Worm (Caenorhabditis elegans) whole organism, L3 larva: ENCODE results near the gene T27A8.7.

Experiments
- aly-2 ChIP-seq: fragments of 150-350 bp; optimal IDR thresholded peaks from 2 replicates; lab custom pipeline; 2014; ENCODE audit warnings: missing biosample characterization, missing genetic modification characterization
- ceh-16 ChIP-seq: sonication (generic microtip); optimal IDR thresholded peaks from 2 replicates; lab custom pipeline; 2017; ENCODE audit warnings: missing biosample characterization, missing genetic modification characterization
- ceh-28 ChIP-seq: fragments of 150-350 bp; optimal IDR thresholded peaks from 2 replicates; lab custom pipeline; 2014; ENCODE audit warnings: missing biosample characterization, missing genetic modification reagents, missing genetic modification characterization
- daf-12 ChIP-seq: fragments of 150-350 bp; optimal IDR thresholded peaks from 2 replicates; lab custom pipeline; 2014; ENCODE audit warnings: missing biosample characterization, missing genetic modification reagents, missing genetic modification characterization
- egl-27 ChIP-seq: sonication (generic microtip); optimal IDR thresholded peaks from 4 replicates; lab custom pipeline; 2017; ENCODE audit warnings: missing biosample characterization, missing genetic modification reagents, missing genetic modification characterization
- egl-5 ChIP-seq: fragments of 150-350 bp; optimal IDR thresholded peaks from 2 replicates; lab custom pipeline; 2017; ENCODE audit warnings: missing biosample characterization, missing genetic modification reagents, missing genetic modification characterization, inconsistent platforms
- elt-1 ChIP-seq: fragments of 150-350 bp; optimal IDR thresholded peaks from 2 replicates; lab custom pipeline; 2014; ENCODE audit warnings: missing biosample characterization, missing genetic modification characterization
- elt-2 ChIP-seq: sonication (generic microtip); optimal IDR thresholded peaks from 2 replicates; lab custom pipeline; 2016; ENCODE audit warnings: missing genetic modification reagents, mild to moderate bottlenecking, missing genetic modification characterization, missing compliant biosample characterization
- eor-1 ChIP-seq, 2 experiments: fragments of 150-350 bp; optimal IDR thresholded peaks; 2 replicates each; lab custom pipeline; 2014 to 2018; ENCODE audit warnings: missing biosample characterization in 2 of 2, missing genetic modification characterization in 2 of 2
- fkh-10 ChIP-seq: sonication (generic microtip); optimal IDR thresholded peaks from 2 replicates; lab custom pipeline; 2017; ENCODE audit warnings: missing biosample characterization, missing genetic modification reagents, missing genetic modification characterization
- fkh-2 ChIP-seq: fragments of 150-350 bp; optimal IDR thresholded peaks from 2 replicates; lab custom pipeline; 2014; ENCODE audit warnings: missing biosample characterization, missing genetic modification reagents, missing genetic modification characterization
- hmg-11 ChIP-seq: sonication (generic microtip); optimal IDR thresholded peaks from 2 replicates; lab custom pipeline; 2016; ENCODE audit warnings: missing genetic modification characterization, missing compliant biosample characterization
- lin-39 ChIP-seq: fragments of 150-350 bp; optimal IDR thresholded peaks from 2 replicates; lab custom pipeline; 2018; ENCODE audit warnings: missing biosample characterization, missing genetic modification reagents, missing genetic modification characterization
- mml-1 ChIP-seq: fragments of 150-350 bp; sonication (generic microtip); optimal IDR thresholded peaks from 3 replicates; lab custom pipeline; 2014; ENCODE audit warnings: missing biosample characterization, missing genetic modification characterization
- nfya-1 ChIP-seq: sonication (generic microtip); optimal IDR thresholded peaks from 2 replicates; lab custom pipeline; 2017; ENCODE audit warnings: missing genetic modification characterization, mild to moderate bottlenecking, missing compliant biosample characterization, antibody characterized with exemption, moderate library complexity; ENCODE audit not compliant: insufficient read depth
- nhr-11 ChIP-seq: fragments of 150-350 bp; optimal IDR thresholded peaks from 2 replicates; lab custom pipeline; 2014; ENCODE audit warnings: missing biosample characterization, missing genetic modification characterization
- nhr-23 ChIP-seq: fragments of 150-350 bp; optimal IDR thresholded peaks from 2 replicates; lab custom pipeline; 2014; ENCODE audit warnings: missing biosample characterization, missing genetic modification reagents, missing genetic modification characterization
- nhr-237 ChIP-seq: fragments of 150-350 bp; optimal IDR thresholded peaks from 2 replicates; lab custom pipeline; 2014; ENCODE audit warnings: missing biosample characterization, missing genetic modification characterization
- nhr-43 ChIP-seq: sonication (generic microtip); optimal IDR thresholded peaks from 2 replicates; lab custom pipeline; 2016; ENCODE audit warnings: mild to moderate bottlenecking, missing genetic modification characterization, missing compliant biosample characterization; ENCODE audit not compliant: poor library complexity, severe bottlenecking
- nhr-76 ChIP-seq: fragments of 150-350 bp; sonication (generic microtip); optimal IDR thresholded peaks from 5 replicates; lab custom pipeline; 2014; ENCODE audit warnings: missing biosample characterization, missing genetic modification characterization
- nhr-77 ChIP-seq: fragments of 150-350 bp; optimal IDR thresholded peaks from 2 replicates; lab custom pipeline; 2014; ENCODE audit warnings: missing biosample characterization, missing genetic modification characterization
- pha-4 ChIP-seq: fragments of 150-350 bp; optimal IDR thresholded peaks from 2 replicates; lab custom pipeline; 2014; ENCODE audit warnings: missing biosample characterization, missing genetic modification reagents, missing genetic modification characterization
- pqm-1 ChIP-seq: fragments of 150-350 bp; optimal IDR thresholded peaks from 2 replicates; lab custom pipeline; 2017; ENCODE audit warnings: missing biosample characterization, missing genetic modification characterization, inconsistent platforms
- skn-1 ChIP-seq: fragments of 150-350 bp; optimal IDR thresholded peaks from 2 replicates; lab custom pipeline; 2014; ENCODE audit warnings: missing biosample characterization, missing genetic modification characterization
- snpc-4 ChIP-seq: fragments of 150-350 bp; optimal IDR thresholded peaks from 2 replicates; lab custom pipeline; 2014; ENCODE audit warnings: missing biosample characterization, missing genetic modification characterization
- unc-62 ChIP-seq: fragments of 150-350 bp; sonication (generic microtip); optimal IDR thresholded peaks from 4 replicates; lab custom pipeline; 2014; ENCODE audit warnings: missing biosample characterization, missing genetic modification reagents, missing genetic modification characterization
- zag-1 ChIP-seq: fragments of 150-350 bp; optimal IDR thresholded peaks from 2 replicates; lab custom pipeline; 2014; ENCODE audit warnings: missing biosample characterization, missing genetic modification characterization
- ztf-4 ChIP-seq: fragments of 150-350 bp; optimal IDR thresholded peaks from 2 replicates; lab custom pipeline; 2014; ENCODE audit warnings: missing biosample characterization, missing genetic modification characterization

T27A8.7 gene

ce11 chrX:16085094-16085493 lies 29.7 kb downstream of the T27A8.7 start, which contains the start of gene C30F2.2:
C30F2.2 (minus strand) TSS chrX:16085215.
- no peak for TF ChIP-seq nhr-77 (tag; lab: Kevin White, UChicago)
- TF ChIP-seq daf-12 (tag; lab: Kevin White, UChicago), result no peak
- no peak for TF ChIP-seq pqm-1 (tag; lab: Kevin White, UChicago)
- peak; percentile 99 for TF ChIP-seq pha-4 (tag; lab: Kevin White, UChicago)
- no peak for TF ChIP-seq eor-1 (tag; optimal IDR thresholded peaks at IDR 0.05; lab: Kevin White, UChicago)
- no peak for TF ChIP-seq aly-2 (tag; lab: Kevin White, UChicago)
- TF ChIP-seq ceh-28 (tag; lab: Kevin White, UChicago), result no peak
- no peak for TF ChIP-seq nfya-1 (tag; lab: Kevin White, UChicago)

DNA sequence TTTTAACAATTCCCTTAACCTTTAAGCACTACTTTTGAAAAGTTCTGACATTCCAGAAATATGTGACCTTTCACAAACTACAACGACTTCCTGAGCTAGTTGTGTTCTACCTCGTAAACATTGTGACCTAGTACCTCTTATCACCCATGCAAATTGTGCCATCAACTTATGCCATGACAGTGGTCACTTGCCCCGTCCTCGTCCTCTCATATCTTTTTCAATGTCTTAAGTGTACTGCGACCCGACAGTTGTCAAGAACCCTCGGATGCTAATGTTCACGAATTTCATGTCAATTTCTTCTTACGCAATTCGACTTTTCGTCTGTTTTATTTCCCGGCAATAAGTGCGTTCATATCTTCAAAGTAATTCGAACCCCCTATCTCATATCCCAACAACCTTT lies 32.5 kb downstream of the T27A8.7 start:
- TF ChIP-seq nhr-43 (tag; lab: Kevin White, UChicago) (no peak), elt-2 (tag; lab: Kevin White, UChicago) (peak; percentile 2), egl-27 (no peak), unc-62 (no peak)
- TF ChIP-seq, all 47 proteins: peak for 1

ce11 chrX:16091166-16091565 lies 35.8 kb downstream of the T27A8.7 start:
- TF ChIP-seq elt-2 (tag; lab: Kevin White, UChicago) (no peak), snpc-4 (tag; lab: Kevin White, UChicago) (peak; percentile 69)
- TF ChIP-seq, all 47 proteins: peak for 1

ce11 chrX:16094370-16094769 lies 39.0 kb downstream of the T27A8.7 start, which contains the start of gene C30F2.5:
C30F2.5 (plus strand) TSS chrX:16094670.
- TF ChIP-seq ztf-4 (no peak), pqm-1 (tag; lab: Kevin White, UChicago) (no peak), nhr-43 (tag; lab: Kevin White, UChicago) (no peak), nfya-1 (tag; lab: Kevin White, UChicago) (no peak), zag-1 (tag; lab: Kevin White, UChicago) (no peak), nhr-23 (tag; lab: Kevin White, UChicago) (no peak), mml-1 (tag; lab: Kevin White, UChicago) (no peak), ceh-28 (tag; lab: Kevin White, UChicago) (no peak), egl-27 (no peak), elt-1 (tag; lab: Kevin White, UChicago) (no peak), eor-1 (tag; optimal IDR thresholded peaks at IDR 0.05; lab: Kevin White, UChicago) (no peak), ceh-16 (tag; lab: Kevin White, UChicago) (no peak), elt-2 (tag; lab: Kevin White, UChicago) (no peak), fkh-2 (no peak), hmg-11 (tag; lab: Kevin White, UChicago) (no peak)

ce11 chrX:16098104-16098638 lies 42.8 kb downstream of the T27A8.7 start:
- TF ChIP-seq mml-1 (tag; lab: Kevin White, UChicago) (no peak), nhr-11 (tag; lab: Kevin White, UChicago) (peak; percentile 2), egl-5 (peak; percentile 11)

ce11 chrX:16099251-16099650 lies 43.9 kb downstream of the T27A8.7 start:
- TF ChIP-seq lin-39 (tag; lab: Kevin White, UChicago) (no peak), fkh-10 (GFP tag; lab: Kevin White, UChicago) (no peak), ztf-4 (no peak)

DNA sequence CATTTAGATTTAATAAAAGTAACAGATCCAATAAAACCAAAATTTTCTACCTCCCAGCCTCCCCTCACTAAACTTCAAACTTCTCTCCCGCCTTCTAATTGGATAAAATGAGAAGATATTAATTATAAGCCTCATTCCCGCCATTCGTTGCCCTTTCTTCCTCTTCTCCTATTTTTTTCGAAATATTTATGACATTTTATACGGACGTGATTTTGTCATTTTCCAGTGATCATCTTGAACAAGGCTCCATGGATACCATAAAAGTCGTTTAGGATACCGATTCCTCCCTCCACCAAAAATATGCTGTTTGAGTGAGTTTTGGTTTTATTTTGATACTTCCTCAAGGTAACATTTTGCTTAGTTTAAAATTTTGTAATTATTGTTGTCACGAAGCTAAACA lies 48.1 kb downstream of the T27A8.7 start, which contains the start of gene ZK1073.2:
ZK1073.2 (plus strand) TSS at position 301 of the 400 bp plus-strand sequence.
- TF ChIP-seq nhr-237 (tag; lab: Kevin White, UChicago), result no peak
- no peak for TF ChIP-seq snpc-4 (tag; lab: Kevin White, UChicago)
- TF ChIP-seq skn-1, result no peak
- TF ChIP-seq nhr-76 (tag; lab: Kevin White, UChicago), result no peak
- no peak for TF ChIP-seq nhr-43 (tag; lab: Kevin White, UChicago)
- TF ChIP-seq mml-1 (tag; lab: Kevin White, UChicago), result no peak
